Fruit fly (Drosophila melanogaster) S2 (cell line): Measurements from ENCODE around the gene Hex-t2.

Experiments
- CG8478 ChIP-seq: fragments of >200 bp; optimal IDR thresholded peaks from 2 replicates; lab custom pipeline; 2018
- CTCF ChIP-seq, 2 experiments: fragments of >200 bp; optimal IDR thresholded peaks; 2 replicates each; lab custom pipeline; 2018

DNA sequence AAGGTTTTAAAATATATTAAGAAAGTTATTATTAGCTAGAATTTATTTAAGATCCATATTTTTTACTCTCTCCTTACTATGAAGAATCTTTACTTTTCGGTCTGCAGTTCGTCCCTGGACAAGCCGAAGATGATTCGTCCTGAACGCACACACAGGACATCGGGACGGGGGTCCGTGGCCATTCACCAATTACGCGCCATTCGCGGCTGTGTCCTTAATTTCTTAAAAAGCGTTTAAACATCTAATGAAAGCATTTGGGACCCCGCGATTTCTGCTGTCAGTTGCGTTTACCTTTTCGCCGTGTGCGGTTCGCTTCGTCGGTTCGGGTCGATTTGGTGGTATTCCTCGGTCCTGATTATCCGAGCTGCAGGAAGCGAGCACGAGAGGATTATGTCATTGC, 7.5 kb downstream of the Hex-t2 start, which contains the start of gene CG14238:
- TF ChIP-seq CTCF (optimal IDR thresholded peaks at IDR 0.05; lab: Kevin White, UChicago) (no peak), CG8478 (lab: Kevin White, UChicago) (no peak)
